Fruit fly (Drosophila melanogaster): ENCODE measurements around the gene Rcd-1.

- no peak for TF ChIP-seq CG17802 (tag; optimal IDR thresholded peaks at IDR 0.05)
- TF ChIP-seq CG12744 (GFP tag; optimal IDR thresholded peaks at IDR 0.05) = no peak
- TF ChIP-seq lov (optimal IDR thresholded peaks at IDR 0.05) = no peak
- no peak for TF ChIP-seq lov (GFP tag; IDR thresholded peaks at IDR 0.05)
- TF ChIP-seq CG7786 (GFP tag; optimal IDR thresholded peaks at IDR 0.05) = no peak
- TF ChIP-seq CG2202 (tag; optimal IDR thresholded peaks at IDR 0.05) = no peak
- TF ChIP-seq CG2120 (GFP tag; optimal IDR thresholded peaks at IDR 0.05) = no peak
- TF ChIP-seq ems (GFP tag; optimal IDR thresholded peaks at IDR 0.05) = no peak
- TF ChIP-seq CG8478 (optimal IDR thresholded peaks at IDR 0.05) = no peak
- no peak for TF ChIP-seq so (GFP tag; IDR thresholded peaks at IDR 0.05)
- TF ChIP-seq zfh1 (GFP tag; IDR thresholded peaks at IDR 0.05) = no peak
- TF ChIP-seq D (optimal IDR thresholded peaks at IDR 0.05) = no peak
- no peak for TF ChIP-seq D (GFP tag; optimal IDR thresholded peaks at IDR 0.05)
Observed at dm6 chrX:19679207-19679606, 40.6 kb downstream of the Rcd-1 start.

Data from whole organism, embryonic.